Worm (Caenorhabditis elegans): ENCODE measurements around the gene Y48A6B.7.

The Y48A6B.7 gene

ce11 chrIII:11046549-11046948, 20.2 kb upstream of the Y48A6B.7 start:
- TF ChIP-seq hmg-11 (tag; optimal IDR thresholded peaks at IDR 0.05) (no peak), nhr-43 (tag; optimal IDR thresholded peaks at IDR 0.05; ENCODE audit: poor library complexity, severe bottlenecking) (no peak), elt-2 (tag; optimal IDR thresholded peaks at IDR 0.05) (peak; percentile 70), pqm-1 (tag; optimal IDR thresholded peaks at IDR 0.05) (peak; percentile 44)

ce11 chrIII:11045196-11045595, 18.8 kb upstream of the Y48A6B.7 start:
- no peak for TF ChIP-seq hmg-11 (tag; optimal IDR thresholded peaks at IDR 0.05)
- TF ChIP-seq lin-39 (tag; optimal IDR thresholded peaks at IDR 0.05) = no peak
- TF ChIP-seq nhr-11 (tag; optimal IDR thresholded peaks at IDR 0.05) = no peak
- TF ChIP-seq sea-2 (GFP tag; optimal IDR thresholded peaks at IDR 0.05) = no peak
- TF ChIP-seq fkh-10 (GFP tag; optimal IDR thresholded peaks at IDR 0.05) = no peak
- TF ChIP-seq fkh-2 (tag; optimal IDR thresholded peaks at IDR 0.05) = no peak
- no peak for TF ChIP-seq tbx-2 (tag; optimal IDR thresholded peaks at IDR 0.05)
- TF ChIP-seq pha-4 (tag; optimal IDR thresholded peaks at IDR 0.05) = no peak
- no peak for TF ChIP-seq egl-27 (tag; optimal IDR thresholded peaks at IDR 0.05)
- TF ChIP-seq ceh-16 (tag; optimal IDR thresholded peaks at IDR 0.05) = no peak
- TF ChIP-seq mdl-1 (tag; optimal IDR thresholded peaks at IDR 0.05) = no peak
- TF ChIP-seq nhr-77 (tag; optimal IDR thresholded peaks at IDR 0.05) = no peak

- TF ChIP-seq lin-39 (tag; optimal IDR thresholded peaks at IDR 0.05) = no peak
- peak; percentile 43 for TF ChIP-seq pha-4 (tag; optimal IDR thresholded peaks at IDR 0.05)
- TF ChIP-seq sea-2 (GFP tag; optimal IDR thresholded peaks at IDR 0.05) = no peak
- no peak for TF ChIP-seq ceh-82 (tag; optimal IDR thresholded peaks at IDR 0.05)
- no peak for TF ChIP-seq elt-1 (tag; optimal IDR thresholded peaks at IDR 0.05)
- no peak for TF ChIP-seq nhr-67 (tag; optimal IDR thresholded peaks at IDR 0.05)
- TF ChIP-seq zag-1 (tag; optimal IDR thresholded peaks at IDR 0.05) = no peak
- peak; percentile 17 for TF ChIP-seq elt-2 (tag; optimal IDR thresholded peaks at IDR 0.05)
- TF ChIP-seq nhr-76 (tag; optimal IDR thresholded peaks at IDR 0.05) = no peak
- TF ChIP-seq hmg-11 (tag; optimal IDR thresholded peaks at IDR 0.05) = no peak
Observed at ce11 chrIII:11040606-11041005, 14.2 kb upstream of the Y48A6B.7 start.

- no peak for TF ChIP-seq egl-5 (tag; optimal IDR thresholded peaks at IDR 0.05)
- TF ChIP-seq skn-1 (tag; optimal IDR thresholded peaks at IDR 0.05) = peak; percentile 88
- peak; percentile 19 for TF ChIP-seq hmg-11 (tag; optimal IDR thresholded peaks at IDR 0.05)
- peak; percentile 72 for TF ChIP-seq nfya-1 (tag; optimal IDR thresholded peaks at IDR 0.05; ENCODE audit: insufficient read depth)
- TF ChIP-seq nhr-237 (tag; optimal IDR thresholded peaks at IDR 0.05) = no peak
- peak; percentile 88 for TF ChIP-seq lin-39 (tag; optimal IDR thresholded peaks at IDR 0.05)
- TF ChIP-seq lin-15B (tag; optimal IDR thresholded peaks at IDR 0.05) = peak; percentile 86
Observed at ce11 chrIII:11039250-11039649, 12.9 kb upstream of the Y48A6B.7 start.

ce11 chrIII:11036640-11037039, 10.3 kb upstream of the Y48A6B.7 start, which contains the start of gene spat-2:
Gene spat-2 (plus strand): TSS chrIII:11036940.
- TF ChIP-seq elt-1 (tag; optimal IDR thresholded peaks at IDR 0.05) (no peak), fkh-2 (tag; optimal IDR thresholded peaks at IDR 0.05) (no peak), unc-39 (tag; optimal IDR thresholded peaks at IDR 0.05) (no peak), jun-1 (tag; optimal IDR thresholded peaks at IDR 0.05) (no peak), egl-5 (tag; optimal IDR thresholded peaks at IDR 0.05) (no peak), snpc-4 (tag; optimal IDR thresholded peaks at IDR 0.05) (no peak), nhr-237 (tag; optimal IDR thresholded peaks at IDR 0.05) (no peak), sea-2 (GFP tag; optimal IDR thresholded peaks at IDR 0.05) (no peak), tbx-2 (tag; optimal IDR thresholded peaks at IDR 0.05) (no peak), nhr-12 (tag; optimal IDR thresholded peaks at IDR 0.05) (no peak), unc-62 (GFP tag; optimal IDR thresholded peaks at IDR 0.05) (no peak), eor-1 (tag; optimal IDR thresholded peaks at IDR 0.05) (no peak), zag-1 (tag; optimal IDR thresholded peaks at IDR 0.05) (no peak), ztf-11 (tag; optimal IDR thresholded peaks at IDR 0.05) (no peak), ceh-28 (tag; optimal IDR thresholded peaks at IDR 0.05) (no peak), ztf-4 (tag; optimal IDR thresholded peaks at IDR 0.05) (no peak), nhr-77 (tag; optimal IDR thresholded peaks at IDR 0.05) (no peak)

Data from whole organism, L3 larva.